Fruit fly (Drosophila melanogaster) whole organism, pupa: ENCODE data around the gene Hsp67Ba.

Experiments used
- CG8301 ChIP-seq: fragments of 200-800 bp; sonication (Bioruptor generic); optimal IDR thresholded peaks from 2 replicates; lab custom pipeline; 2018; ENCODE audit warnings: missing biosample characterization, mild to moderate bottlenecking, missing genetic modification characterization
- CG9948 ChIP-seq: fragments of 200-800 bp; sonication (Bioruptor generic); optimal IDR thresholded peaks from 2 replicates; lab custom pipeline; 2018; ENCODE audit warnings: missing biosample characterization, mild to moderate bottlenecking, missing genetic modification characterization, moderate library complexity

DNA sequence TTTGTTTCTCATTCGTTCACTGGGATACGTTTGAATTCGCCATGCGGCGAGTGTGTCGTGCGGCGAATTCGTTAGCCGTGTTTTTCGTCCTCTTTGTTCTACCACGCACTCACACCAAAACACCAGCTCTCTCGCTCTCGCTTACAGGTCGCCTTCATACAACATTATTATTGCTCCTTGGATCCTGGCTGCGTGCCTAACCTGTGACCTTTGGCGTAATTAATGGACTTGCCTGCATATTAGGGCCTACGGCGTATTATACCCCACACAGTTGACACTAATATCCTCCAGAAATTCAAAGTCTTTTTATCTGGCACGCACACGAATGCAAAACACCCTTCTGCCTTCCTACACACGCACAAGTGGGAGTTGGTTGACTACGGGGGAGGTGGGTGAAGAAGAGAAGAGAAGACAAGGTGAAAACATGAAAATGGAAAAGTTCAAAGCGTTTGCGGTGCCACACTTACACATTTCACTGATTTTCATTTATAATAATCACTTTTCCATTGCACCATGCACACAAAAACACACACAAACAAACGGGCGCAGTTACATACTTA lies 30.8 kb upstream of the Hsp67Ba start:
- TF ChIP-seq CG9948 (tag; lab: Kevin White, UChicago) (no peak), CG8301 (no peak)
